Worm (Caenorhabditis elegans) whole organism, late embryonic: ENCODE data around the gene C14B9.8.

ENCODE experiments used
- ceh-2 ChIP-seq: sonication (generic microtip); optimal IDR thresholded peaks from 2 replicates; lab custom pipeline; 2016; ENCODE audit warnings: missing genotype, missing genetic modification characterization, missing compliant biosample characterization
- ceh-24 ChIP-seq: sonication (generic microtip); optimal IDR thresholded peaks from 2 replicates; lab custom pipeline; 2016; ENCODE audit warnings: mild to moderate bottlenecking, missing genetic modification characterization, missing compliant biosample characterization
- ceh-30 ChIP-seq: fragments of 150-350 bp; optimal IDR thresholded peaks from 2 replicates; lab custom pipeline; 2014; ENCODE audit warnings: missing biosample characterization, missing genetic modification characterization
- ceh-45 ChIP-seq: fragments of 200-800 bp; sonication (Bioruptor generic); IDR thresholded peaks from 2 replicates; pipeline ENCODE4 v1.3.6; 2022; ENCODE audit warnings: missing genetic modification reagents, missing genetic modification characterization, missing compliant biosample characterization
- elt-4 ChIP-seq: sonication (generic microtip); optimal IDR thresholded peaks from 2 replicates; lab custom pipeline; 2016; ENCODE audit warnings: missing genetic modification characterization, missing compliant biosample characterization
- ets-4 ChIP-seq: sonication (generic microtip); optimal IDR thresholded peaks from 2 replicates; lab custom pipeline; 2016; ENCODE audit warnings: missing genetic modification characterization, missing compliant biosample characterization
- hlh-15 ChIP-seq: sonication (generic microtip); optimal IDR thresholded peaks from 2 replicates; lab custom pipeline; 2016; ENCODE audit warnings: missing genetic modification characterization, missing compliant biosample characterization
- madf-2 ChIP-seq: sonication (generic microtip); optimal IDR thresholded peaks from 2 replicates; lab custom pipeline; 2017; ENCODE audit warnings: missing genetic modification characterization, missing compliant biosample characterization
- nfya-1 ChIP-seq: sonication (generic microtip); optimal IDR thresholded peaks from 2 replicates; lab custom pipeline; 2017; ENCODE audit warnings: missing genetic modification characterization, mild to moderate bottlenecking, missing compliant biosample characterization, antibody characterized with exemption, moderate library complexity
- nhr-11 ChIP-seq: fragments of 150-350 bp; optimal IDR thresholded peaks from 2 replicates; lab custom pipeline; 2014; ENCODE audit warnings: missing biosample characterization, missing genetic modification characterization
- rnt-1 ChIP-seq: sonication (generic microtip); optimal IDR thresholded peaks from 2 replicates; lab custom pipeline; 2016; ENCODE audit warnings: missing genetic modification characterization, missing compliant biosample characterization
- sdc-2 ChIP-seq: sonication (generic microtip); optimal IDR thresholded peaks from 2 replicates; lab custom pipeline; 2016; ENCODE audit warnings: missing genotype, missing genetic modification characterization, missing compliant biosample characterization
- ttx-3 ChIP-seq: sonication (generic microtip); optimal IDR thresholded peaks from 2 replicates; lab custom pipeline; 2016; ENCODE audit warnings: missing genetic modification reagents, missing genetic modification characterization, missing compliant biosample characterization
- unc-55 ChIP-seq: sonication (generic microtip); optimal IDR thresholded peaks from 2 replicates; lab custom pipeline; 2017; ENCODE audit warnings: missing biosample characterization, missing genetic modification reagents, missing genetic modification characterization

ce11 chrIII:8185130-8185529 lies 40.7 kb upstream of the C14B9.8 start:
- TF ChIP-seq ceh-45 (GFP tag; lab: Robert Waterston, UW) (no peak), rnt-1 (tag; lab: Kevin White, UChicago) (no peak), ets-4 (no peak), ceh-24 (tag; lab: Kevin White, UChicago) (no peak), sdc-2 (tag; lab: Kevin White, UChicago) (no peak), nfya-1 (no peak), elt-4 (tag; lab: Kevin White, UChicago) (no peak), hlh-15 (tag; lab: Kevin White, UChicago) (no peak), ceh-2 (tag; lab: Kevin White, UChicago) (no peak), ttx-3 (no peak), ceh-30 (tag; lab: Kevin White, UChicago) (no peak), nhr-11 (no peak), unc-55 (no peak), madf-2 (tag; lab: Kevin White, UChicago) (no peak)
